Worm (Caenorhabditis elegans): ENCODE results near the gene prdx-2.
A peak's percentile ranks its signal among the peaks of the same experiment; 100 is the strongest.

The prdx-2 gene

ce11 chrII:5374967-5375366 is 3.0 kb upstream of the prdx-2 start, which contains the start of gene algn-2:
algn-2 (plus strand) TSS chrII:5375267.
- TF ChIP-seq bed-3 (GFP tag; optimal IDR thresholded peaks at IDR 0.05): no peak
- no peak for TF ChIP-seq cnd-1 (tag; optimal IDR thresholded peaks at IDR 0.05)
- no peak for TF ChIP-seq nhr-12 (tag; optimal IDR thresholded peaks at IDR 0.05)

ce11 chrII:5378239-5378521 is 185 bp downstream of the prdx-2 start:
- no peak for TF ChIP-seq elt-1 (tag; optimal IDR thresholded peaks at IDR 0.05; ENCODE audit: borderline replicate concordance, insufficient read depth)

- TF ChIP-seq sptf-1 (tag; optimal IDR thresholded peaks at IDR 0.05) (peak; percentile 20), ham-2 (GFP tag; optimal IDR thresholded peaks at IDR 0.05) (peak; percentile 57), unc-62 (GFP tag; optimal IDR thresholded peaks at IDR 0.05) (no peak), mep-1 (tag; optimal IDR thresholded peaks at IDR 0.05) (peak; percentile 47), nhr-237 (tag; optimal IDR thresholded peaks at IDR 0.05) (peak; percentile 32), nhr-2 (tag; optimal IDR thresholded peaks at IDR 0.05) (peak; percentile 90), lsy-2 (tag; optimal IDR thresholded peaks at IDR 0.05) (peak; percentile 2), cnd-1 (tag; optimal IDR thresholded peaks at IDR 0.05) (peak; percentile 24), lin-13 (tag; optimal IDR thresholded peaks at IDR 0.05) (no peak)
Measured at ce11 chrII:5379614-5380077, 1.7 kb downstream of the prdx-2 start, which contains the start of gene pkc-3. pkc-3 (plus strand) TSS chrII:5380027.

- TF ChIP-seq ztf-11 (tag; optimal IDR thresholded peaks at IDR 0.05) (no peak), flh-1 (GFP tag; optimal IDR thresholded peaks at IDR 0.05) (no peak), mab-5 (tag; optimal IDR thresholded peaks at IDR 0.05) (no peak), nhr-2 (tag; optimal IDR thresholded peaks at IDR 0.05) (no peak), ceh-43 (GFP tag; optimal IDR thresholded peaks at IDR 0.05) (no peak), sem-2 (GFP tag; optimal IDR thresholded peaks at IDR 0.05) (no peak), unc-120 (tag; optimal IDR thresholded peaks at IDR 0.05; ENCODE audit: poor library complexity, severe bottlenecking) (no peak), tbx-8 (GFP tag; optimal IDR thresholded peaks at IDR 0.05) (no peak), unc-62 (GFP tag; optimal IDR thresholded peaks at IDR 0.05) (no peak), mls-2 (tag; optimal IDR thresholded peaks at IDR 0.05) (no peak), ham-2 (GFP tag; optimal IDR thresholded peaks at IDR 0.05) (no peak), snpc-4 (tag; optimal IDR thresholded peaks at IDR 0.05) (no peak), elt-3 (tag; optimal IDR thresholded peaks at IDR 0.05) (no peak), ceh-39 (tag; optimal IDR thresholded peaks at IDR 0.05) (no peak), ces-1 (GFP tag; optimal IDR thresholded peaks at IDR 0.05) (no peak)
Measured at ce11 chrII:5384282-5384681, 6.3 kb downstream of the prdx-2 start.

ce11 chrII:5387217-5387616 is 9.2 kb downstream of the prdx-2 start, which contains the start of gene ccpp-6:
ccpp-6 (minus strand) TSS chrII:5387317.
- no peak for TF ChIP-seq nhr-28 (tag; optimal IDR thresholded peaks at IDR 0.05)
- no peak for TF ChIP-seq flh-1 (GFP tag; optimal IDR thresholded peaks at IDR 0.05)
- no peak for TF ChIP-seq zip-8 (tag; optimal IDR thresholded peaks at IDR 0.05)
- no peak for TF ChIP-seq unc-62 (GFP tag; optimal IDR thresholded peaks at IDR 0.05)
- no peak for TF ChIP-seq ham-2 (GFP tag; optimal IDR thresholded peaks at IDR 0.05)
- TF ChIP-seq nhr-76 (tag; optimal IDR thresholded peaks at IDR 0.05): no peak
- TF ChIP-seq cnd-1 (tag; optimal IDR thresholded peaks at IDR 0.05): no peak
- no peak for TF ChIP-seq mls-2 (tag; optimal IDR thresholded peaks at IDR 0.05)
- TF ChIP-seq sptf-1 (tag; optimal IDR thresholded peaks at IDR 0.05): no peak
- TF ChIP-seq elt-1 (tag; optimal IDR thresholded peaks at IDR 0.05; ENCODE audit: borderline replicate concordance, insufficient read depth): no peak
- TF ChIP-seq lsy-2 (tag; optimal IDR thresholded peaks at IDR 0.05): no peak
- TF ChIP-seq blmp-1 (tag; optimal IDR thresholded peaks at IDR 0.05): no peak
- no peak for TF ChIP-seq drap-1 (GFP tag; optimal IDR thresholded peaks at IDR 0.05)
- no peak for TF ChIP-seq nhr-237 (tag; optimal IDR thresholded peaks at IDR 0.05)
- TF ChIP-seq unc-120 (tag; optimal IDR thresholded peaks at IDR 0.05; ENCODE audit: poor library complexity, severe bottlenecking): no peak

- TF ChIP-seq ztf-11 (tag; optimal IDR thresholded peaks at IDR 0.05) (no peak), lsy-2 (tag; optimal IDR thresholded peaks at IDR 0.05) (no peak), nhr-28 (tag; optimal IDR thresholded peaks at IDR 0.05) (no peak), nhr-237 (tag; optimal IDR thresholded peaks at IDR 0.05) (no peak), unc-62 (GFP tag; optimal IDR thresholded peaks at IDR 0.05) (no peak), hlh-1 (tag; optimal IDR thresholded peaks at IDR 0.05) (no peak), elt-3 (tag; optimal IDR thresholded peaks at IDR 0.05) (no peak), M03D4.4 (tag; optimal IDR thresholded peaks at IDR 0.05) (no peak), flh-1 (GFP tag; optimal IDR thresholded peaks at IDR 0.05) (no peak), mab-5 (tag; optimal IDR thresholded peaks at IDR 0.05) (no peak), ces-1 (GFP tag; optimal IDR thresholded peaks at IDR 0.05) (no peak), cnd-1 (tag; optimal IDR thresholded peaks at IDR 0.05) (no peak), nhr-2 (tag; optimal IDR thresholded peaks at IDR 0.05) (no peak), sem-2 (GFP tag; optimal IDR thresholded peaks at IDR 0.05) (no peak), ceh-39 (tag; optimal IDR thresholded peaks at IDR 0.05) (no peak)
Measured at ce11 chrII:5388786-5389421, 10.9 kb downstream of the prdx-2 start, which contains the start of gene rsp-4. rsp-4 (minus strand) TSS chrII:5388836.
